Worm (Caenorhabditis elegans): Measurements from ENCODE around the gene tsn-1.

DNA sequence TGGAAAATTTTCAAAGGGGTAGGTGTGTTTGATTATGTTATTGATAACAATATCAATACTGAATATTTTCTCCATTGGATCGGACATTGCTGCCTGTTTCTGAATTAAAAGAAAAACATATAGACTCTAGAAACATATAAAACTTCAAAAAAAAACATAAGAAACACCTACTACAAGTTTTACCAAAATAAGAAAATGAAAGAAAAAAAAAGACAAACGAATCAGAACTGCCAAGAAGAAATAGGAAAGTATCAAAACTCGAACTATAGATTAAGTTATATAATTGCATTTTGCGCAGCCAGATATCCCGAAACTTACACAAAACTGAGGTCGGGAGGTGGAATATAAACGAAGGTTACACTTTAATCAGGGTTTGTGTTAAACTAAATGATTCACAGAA, 41.3 kb upstream of the tsn-1 start, which contains the start of gene T05A7.11:
- TF ChIP-seq nhr-25 (tag; optimal IDR thresholded peaks at IDR 0.05) = no peak
- TF ChIP-seq nhr-6 (tag; optimal IDR thresholded peaks at IDR 0.05) = no peak
- TF ChIP-seq sem-4 (tag; optimal IDR thresholded peaks at IDR 0.05) = no peak
- TF ChIP-seq ceh-82 (tag; optimal IDR thresholded peaks at IDR 0.05) = no peak
- TF ChIP-seq ama-1 (optimal IDR thresholded peaks at IDR 0.05) = no peak
- TF ChIP-seq elt-1 (tag; optimal IDR thresholded peaks at IDR 0.05) = no peak
- no peak for TF ChIP-seq ZK546.5 (tag; optimal IDR thresholded peaks at IDR 0.05)
- no peak for TF ChIP-seq aly-2 (tag; optimal IDR thresholded peaks at IDR 0.05)
- no peak for TF ChIP-seq fos-1 (tag; optimal IDR thresholded peaks at IDR 0.05)
- no peak for TF ChIP-seq F13H6.1 (tag; optimal IDR thresholded peaks at IDR 0.05)
- no peak for TF ChIP-seq zag-1 (tag; optimal IDR thresholded peaks at IDR 0.05)
- TF ChIP-seq lin-13 (GFP tag; optimal IDR thresholded peaks at IDR 0.05) = no peak
- TF ChIP-seq blmp-1 (tag; optimal IDR thresholded peaks at IDR 0.05; ENCODE audit: insufficient read depth) = no peak

Measured in whole organism, L2 larva.